Fruit fly (Drosophila melanogaster) whole organism, adult: ENCODE data around the gene Rtca.
A peak's percentile ranks its signal among the peaks of the same experiment; 100 is the strongest.

ENCODE experiments used
- CG12768 ChIP-seq: fragments of 200-800 bp; sonication (Bioruptor generic); optimal IDR thresholded peaks from 2 replicates; lab custom pipeline; 2017; ENCODE audit warnings: missing biosample characterization, missing genetic modification characterization, mild to moderate bottlenecking, moderate library complexity, missing genetic modification reagents
- CG14711 ChIP-seq: fragments of 200-800 bp; sonication (Bioruptor generic); optimal IDR thresholded peaks from 2 replicates; lab custom pipeline; 2018; ENCODE audit warnings: missing biosample characterization, mild to moderate bottlenecking, missing genetic modification characterization, moderate library complexity
- CG1620 ChIP-seq: fragments of 200-800 bp; sonication (Bioruptor generic); optimal IDR thresholded peaks from 2 replicates; lab custom pipeline; 2016; ENCODE audit warnings: missing biosample characterization, missing genetic modification characterization
- cic ChIP-seq: fragments of 200-800 bp; sonication (Bioruptor generic); optimal IDR thresholded peaks from 2 replicates; lab custom pipeline; 2017; ENCODE audit warnings: missing biosample characterization, mild to moderate bottlenecking, missing genetic modification characterization, moderate library complexity
- cnc ChIP-seq, 2 experiments: fragments of >200 bp; optimal IDR thresholded peaks; 2 replicates each; lab custom pipeline; 2017
- kay ChIP-seq: fragments of 200-800 bp; sonication (Bioruptor generic); peaks from one replicate; lab custom pipeline; 2016; ENCODE audit warnings: missing biosample characterization, missing genetic modification characterization, borderline replicate concordance
- tj ChIP-seq: fragments of 200-800 bp; sonication (Bioruptor generic); optimal IDR thresholded peaks from 3 replicates; lab custom pipeline; 2017; ENCODE audit warnings: missing biosample characterization, mild to moderate bottlenecking, missing genetic modification characterization, moderate library complexity

- TF ChIP-seq tj (GFP tag; lab: Kevin White, UChicago) (no peak), cnc (optimal IDR thresholded peaks at IDR 0.05; lab: Kevin White, UChicago) (no peak), kay (GFP tag; lab: Kevin White, UChicago) (no peak), CG1620 (GFP tag; lab: Kevin White, UChicago) (no peak), CG14711 (tag; lab: Kevin White, UChicago) (peak; percentile 62), CG12768 (GFP tag; lab: Kevin White, UChicago) (no peak), cic (no peak)
These were observed 10.4 kb upstream of the Rtca start, which contains the start of gene Sik2 for dm6 chrX:2061849-2062248.
